Worm (Caenorhabditis elegans) whole organism, L4 larva: ENCODE data around the gene seip-1.
A peak's percentile ranks its signal among the peaks of the same experiment; 100 is the strongest.

Experiments used
- T20F7.1 ChIP-seq: fragments of 200-800 bp; sonication (Bioruptor generic); optimal IDR thresholded peaks from 2 replicates; lab custom pipeline; 2018; ENCODE audit warnings: mild to moderate bottlenecking, missing genetic modification characterization, missing compliant biosample characterization
- ZK337.2 ChIP-seq: fragments of 200-800 bp; sonication (Bioruptor generic); IDR thresholded peaks from 2 replicates; pipeline ENCODE4 v1.3.6; 2022; ENCODE audit warnings: missing genetic modification reagents, missing genetic modification characterization, missing compliant biosample characterization
- aha-1 ChIP-seq: fragments of 150-350 bp; peaks from one replicate; lab custom pipeline; 2014; ENCODE audit warnings: missing biosample characterization, missing genetic modification characterization
- ceh-62 ChIP-seq: sonication (generic microtip); optimal IDR thresholded peaks from 2 replicates; lab custom pipeline; 2017; ENCODE audit warnings: missing biosample characterization, missing genetic modification characterization
- daf-8 ChIP-seq: fragments of 200-800 bp; sonication (Bioruptor generic); IDR thresholded peaks from 2 replicates; pipeline ENCODE4 v1.3.6; 2022; ENCODE audit warnings: missing genetic modification characterization, missing compliant biosample characterization
- duxl-1 ChIP-seq: sonication (generic microtip); optimal IDR thresholded peaks from 2 replicates; lab custom pipeline; 2016; ENCODE audit warnings: mild to moderate bottlenecking, missing genetic modification characterization, moderate library complexity, missing compliant biosample characterization; ENCODE audit not compliant: poor library complexity
- dve-1 ChIP-seq: sonication (generic microtip); optimal IDR thresholded peaks from 2 replicates; lab custom pipeline; 2017; ENCODE audit warnings: antibody characterized with exemption, mild to moderate bottlenecking, missing genetic modification characterization, missing compliant biosample characterization; ENCODE audit not compliant: insufficient read depth
- egl-43 ChIP-seq: fragments of 200-800 bp; sonication (Bioruptor generic); IDR thresholded peaks from 2 replicates; pipeline ENCODE4 v1.3.6; 2022; ENCODE audit warnings: missing genetic modification reagents, missing genetic modification characterization, missing compliant biosample characterization
- lin-38 ChIP-seq: fragments of 200-800 bp; sonication (Bioruptor generic); IDR thresholded peaks from 2 replicates; pipeline ENCODE4 v1.3.6; 2022; ENCODE audit warnings: missing genetic modification reagents, missing genetic modification characterization, missing compliant biosample characterization
- lsy-2 ChIP-seq, 2 experiments: fragments of 150-350 bp in 1 of 2; sonication (generic microtip) in 1 of 2; optimal IDR thresholded peaks; 2 replicates each; lab custom pipeline; 2014 to 2017; ENCODE audit warnings: missing biosample characterization in 2 of 2, missing genetic modification characterization in 2 of 2
- madf-9 ChIP-seq: fragments of 200-800 bp; sonication (Bioruptor generic); conservative IDR thresholded peaks from 2 replicates; pipeline ENCODE4 v1.3.6; 2022; ENCODE audit warnings: missing genetic modification reagents, missing genetic modification characterization, missing compliant biosample characterization
- mdt-29 ChIP-seq: fragments of 200-800 bp; sonication (Bioruptor generic); IDR thresholded peaks from 2 replicates; pipeline ENCODE4 v1.3.6; 2022; ENCODE audit warnings: missing genetic modification reagents, missing genetic modification characterization, missing compliant biosample characterization
- mep-1 ChIP-seq: fragments of 150-350 bp; sonication (generic microtip); optimal IDR thresholded peaks from 3 replicates; lab custom pipeline; 2014; ENCODE audit warnings: missing biosample characterization, missing genetic modification characterization
- mes-2 ChIP-seq: sonication (generic microtip); optimal IDR thresholded peaks from 2 replicates; lab custom pipeline; 2016; ENCODE audit warnings: missing genotype, mild to moderate bottlenecking, missing genetic modification characterization, missing compliant biosample characterization; ENCODE audit not compliant: poor library complexity, severe bottlenecking
- mxl-2 ChIP-seq: fragments of 200-800 bp; sonication (Bioruptor generic); conservative IDR thresholded peaks from 2 replicates; pipeline ENCODE4 v1.3.6; 2022; ENCODE audit warnings: missing genetic modification reagents, missing genetic modification characterization, missing compliant biosample characterization
- nhr-102 ChIP-seq: sonication (generic microtip); optimal IDR thresholded peaks from 2 replicates; lab custom pipeline; 2016; ENCODE audit warnings: mild to moderate bottlenecking, missing genetic modification characterization, moderate library complexity, missing compliant biosample characterization
- nhr-42 ChIP-seq: fragments of 200-800 bp; sonication (Bioruptor generic); IDR thresholded peaks from 2 replicates; pipeline ENCODE4 v1.3.6; 2022; ENCODE audit warnings: missing genetic modification characterization, missing compliant biosample characterization
- nhr-6 ChIP-seq: fragments of 150-350 bp; optimal IDR thresholded peaks from 2 replicates; lab custom pipeline; 2014; ENCODE audit warnings: missing biosample characterization, missing genetic modification characterization
- nhr-77 ChIP-seq: fragments of 150-350 bp; optimal IDR thresholded peaks from 2 replicates; lab custom pipeline; 2014; ENCODE audit warnings: missing biosample characterization, missing genetic modification characterization
- pha-4 ChIP-seq, 2 experiments: fragments of 150-350 bp in 1 of 2; fragments of 200-800 bp in 1 of 2; sonication (Bioruptor generic) in 1 of 2; IDR thresholded peaks in 1 of 2; optimal IDR thresholded peaks in 1 of 2; 2 replicates each; pipeline versions ENCODE4 v1.3.6 to Lab custom; 2014 to 2022; ENCODE audit warnings: missing genetic modification characterization in 2 of 2, missing genetic modification reagents in 2 of 2, missing biosample characterization in 1 of 2, missing compliant biosample characterization in 1 of 2
- pqm-1 ChIP-seq: sonication (generic microtip); optimal IDR thresholded peaks from 2 replicates; lab custom pipeline; 2017; ENCODE audit warnings: missing biosample characterization, missing genetic modification characterization
- saeg-2 ChIP-seq: fragments of 200-800 bp; sonication (Bioruptor generic); IDR thresholded peaks from 2 replicates; pipeline ENCODE4 v1.3.6; 2022; ENCODE audit warnings: missing genetic modification reagents, missing genetic modification characterization, missing compliant biosample characterization
- set-16 ChIP-seq: fragments of 200-800 bp; sonication (Bioruptor generic); IDR thresholded peaks from 2 replicates; pipeline ENCODE4 v1.3.6; 2022; ENCODE audit warnings: missing genetic modification reagents, missing genetic modification characterization, missing compliant biosample characterization
- snpc-4 ChIP-seq: fragments of 150-350 bp; optimal IDR thresholded peaks from 2 replicates; lab custom pipeline; 2014; ENCODE audit warnings: missing biosample characterization, missing genetic modification characterization
- spr-1 ChIP-seq: sonication (generic microtip); optimal IDR thresholded peaks from 2 replicates; lab custom pipeline; 2016; ENCODE audit warnings: mild to moderate bottlenecking, missing genetic modification characterization, missing compliant biosample characterization
- spr-3 ChIP-seq: fragments of 200-800 bp; sonication (Bioruptor generic); optimal IDR thresholded peaks from 2 replicates; lab custom pipeline; 2018; ENCODE audit warnings: mild to moderate bottlenecking, missing genetic modification characterization, missing compliant biosample characterization
- tag-97 ChIP-seq: fragments of 200-800 bp; sonication (Bioruptor generic); IDR thresholded peaks from 2 replicates; pipeline ENCODE4 v1.3.6; 2022; ENCODE audit warnings: missing genetic modification characterization, missing compliant biosample characterization
- unc-62 ChIP-seq, 3 experiments: fragments of 150-350 bp in 1 of 3; sonication (generic microtip); optimal IDR thresholded peaks in 2 of 3; peaks in 1 of 3; 1 replicate in 1 of 3; 2 replicates in 2 of 3; lab custom pipeline; 2014 to 2017; ENCODE audit warnings: missing biosample characterization in 3 of 3, missing genetic modification characterization in 3 of 3, missing genetic modification reagents in 3 of 3, missing genotype in 1 of 3

The seip-1 gene

ce11 chrV:6012401-6012800 is 40.6 kb downstream of the seip-1 start:
- TF ChIP-seq aha-1 (tag; lab: Kevin White, UChicago), result peak; percentile 83
- no peak for TF ChIP-seq nhr-102 (tag; lab: Kevin White, UChicago)
- TF ChIP-seq dve-1 (tag; lab: Kevin White, UChicago), result peak; percentile 19
- TF ChIP-seq lsy-2 (tag; optimal IDR thresholded peaks at IDR 0.05; lab: Kevin White, UChicago), result peak in 1 of 2 experiments; percentile 29
- peak; percentile 28; the same call in 1 of the 2 replicates for TF ChIP-seq mdt-29
- TF ChIP-seq T20F7.1 (GFP tag; lab: Kevin White, UChicago), result peak; percentile 32
- TF ChIP-seq pqm-1 (tag; lab: Kevin White, UChicago), result peak; percentile 20
- no peak for TF ChIP-seq ceh-62 (tag; lab: Kevin White, UChicago)

- TF ChIP-seq unc-62 (GFP tag; optimal IDR thresholded peaks at IDR 0.05 in 1 of 2; lab: Kevin White, UChicago) (peak in 1 of 2 experiments; percentile 92), unc-62 (tag; optimal IDR thresholded peaks at IDR 0.05; lab: Kevin White, UChicago) (no peak), mxl-2 (GFP tag; lab: Robert Waterston, UW) (no peak), spr-3 (no peak), lsy-2 (tag; optimal IDR thresholded peaks at IDR 0.05; lab: Kevin White, UChicago) (peak in 1 of 2 experiments; percentile 9), dve-1 (tag; lab: Kevin White, UChicago) (peak; percentile 20), mes-2 (tag; lab: Kevin White, UChicago) (peak; percentile 14), pha-4 (GFP tag; IDR thresholded peaks at IDR 0.05; lab: Robert Waterston, UW) (no peak), pha-4 (tag; optimal IDR thresholded peaks at IDR 0.05; lab: Kevin White, UChicago) (peak; percentile 41), nhr-6 (peak; percentile 7)
Observed at ce11 chrV:6010642-6011041, 42.4 kb downstream of the seip-1 start.

ce11 chrV:6007927-6008326 is 45.1 kb downstream of the seip-1 start:
- TF ChIP-seq egl-43, result 0 out of 2 replicates have a peak, but pooled peaks have one; percentile 14
- no peak for TF ChIP-seq nhr-42 (GFP tag; lab: Robert Waterston, UW)
- TF ChIP-seq nhr-77 (tag; lab: Kevin White, UChicago), result no peak
- peak; percentile 13 for TF ChIP-seq dve-1 (tag; lab: Kevin White, UChicago)
- TF ChIP-seq unc-62 (GFP tag; optimal IDR thresholded peaks at IDR 0.05 in 1 of 2; lab: Kevin White, UChicago), result no peak
- no peak for TF ChIP-seq unc-62 (tag; optimal IDR thresholded peaks at IDR 0.05; lab: Kevin White, UChicago)
- peak in 1 of 2 experiments; percentile 8 for TF ChIP-seq lsy-2 (tag; optimal IDR thresholded peaks at IDR 0.05; lab: Kevin White, UChicago)
- TF ChIP-seq aha-1 (tag; lab: Kevin White, UChicago), result peak; percentile 95
- TF ChIP-seq set-16 (GFP tag; lab: Robert Waterston, UW), result 0 out of 2 replicates have a peak, but pooled peaks have one; percentile 46
- TF ChIP-seq, all 104 proteins: peak for 5

- TF ChIP-seq snpc-4, result no peak
- TF ChIP-seq saeg-2, result no peak
- no peak for TF ChIP-seq spr-3
- TF ChIP-seq aha-1 (tag; lab: Kevin White, UChicago), result no peak
- TF ChIP-seq lin-38 (GFP tag; lab: Robert Waterston, UW), result no peak
- TF ChIP-seq spr-1 (tag; lab: Kevin White, UChicago), result no peak
- TF ChIP-seq daf-8 (GFP tag; lab: Robert Waterston, UW), result no peak
- no peak for TF ChIP-seq mdt-29
- no peak for TF ChIP-seq madf-9 (GFP tag; lab: Robert Waterston, UW)
- no peak for TF ChIP-seq nhr-6
- TF ChIP-seq mep-1, result no peak
- no peak for TF ChIP-seq duxl-1 (tag; lab: Kevin White, UChicago)
- TF ChIP-seq ZK337.2 (GFP tag; lab: Robert Waterston, UW), result no peak
- TF ChIP-seq tag-97 (GFP tag; lab: Robert Waterston, UW), result no peak
Observed at ce11 chrV:6003301-6003700, 49.7 kb downstream of the seip-1 start, which contains the start of gene fos-1. Gene fos-1, plus strand, starts transcription at chrV:6003601.
